Fruit fly (Drosophila melanogaster) whole organism, adult: ENCODE results near the gene CG11034.

ENCODE experiments used
- CG11617 ChIP-seq: fragments of 200-800 bp; sonication (Bioruptor generic); optimal IDR thresholded peaks from 2 replicates; lab custom pipeline; 2017; ENCODE audit warnings: mild to moderate bottlenecking, missing biosample characterization, missing genetic modification reagents, missing genetic modification characterization
- CG12768 ChIP-seq: fragments of 200-800 bp; sonication (Bioruptor generic); optimal IDR thresholded peaks from 2 replicates; lab custom pipeline; 2017; ENCODE audit warnings: missing biosample characterization, missing genetic modification characterization, mild to moderate bottlenecking, moderate library complexity, missing genetic modification reagents
- CG14711 ChIP-seq: fragments of 200-800 bp; sonication (Bioruptor generic); optimal IDR thresholded peaks from 2 replicates; lab custom pipeline; 2018; ENCODE audit warnings: missing biosample characterization, mild to moderate bottlenecking, missing genetic modification characterization, moderate library complexity
- CG1620 ChIP-seq: fragments of 200-800 bp; sonication (Bioruptor generic); optimal IDR thresholded peaks from 2 replicates; lab custom pipeline; 2016; ENCODE audit warnings: missing biosample characterization, missing genetic modification characterization
- CG33017 ChIP-seq: fragments of 200-800 bp; sonication (Bioruptor generic); optimal IDR thresholded peaks from 2 replicates; lab custom pipeline; 2018; ENCODE audit warnings: missing biosample characterization, mild to moderate bottlenecking, missing genetic modification characterization, moderate library complexity
- CG5204 ChIP-seq: fragments of 200-800 bp; sonication (Bioruptor generic); optimal IDR thresholded peaks from 2 replicates; lab custom pipeline; 2016; ENCODE audit warnings: missing biosample characterization, missing genetic modification characterization
- CG7045 ChIP-seq: fragments of 200-800 bp; sonication (Bioruptor generic); optimal IDR thresholded peaks from 2 replicates; lab custom pipeline; 2017; ENCODE audit warnings: missing biosample characterization, mild to moderate bottlenecking, missing genetic modification characterization
- CG7101 ChIP-seq: fragments of 200-800 bp; sonication (Bioruptor generic); optimal IDR thresholded peaks from 2 replicates; lab custom pipeline; 2018; ENCODE audit warnings: missing biosample characterization, mild to moderate bottlenecking, missing genetic modification characterization, moderate library complexity
- Clk ChIP-seq: fragments of 200-800 bp; sonication (Bioruptor generic); optimal IDR thresholded peaks from 2 replicates; lab custom pipeline; 2017; ENCODE audit warnings: missing biosample characterization, missing genetic modification characterization
- Crg-1 ChIP-seq: fragments of 200-800 bp; sonication (Bioruptor generic); optimal IDR thresholded peaks from 2 replicates; lab custom pipeline; 2016; ENCODE audit warnings: missing biosample characterization, missing genetic modification characterization
- Hr96 ChIP-seq: fragments of 200-800 bp; sonication (Bioruptor generic); optimal IDR thresholded peaks from 2 replicates; lab custom pipeline; 2016; ENCODE audit warnings: missing biosample characterization, missing genetic modification characterization
- Mnt ChIP-seq: fragments of 200-800 bp; sonication (Bioruptor generic); optimal IDR thresholded peaks from 2 replicates; lab custom pipeline; 2016; ENCODE audit warnings: missing biosample characterization, mild to moderate bottlenecking, missing genetic modification characterization
- bab1 ChIP-seq: fragments of 200-800 bp; sonication (Bioruptor generic); optimal IDR thresholded peaks from 3 replicates; lab custom pipeline; 2019; ENCODE audit warnings: missing biosample characterization, mild to moderate bottlenecking, missing genetic modification characterization, moderate library complexity
- cic ChIP-seq: fragments of 200-800 bp; sonication (Bioruptor generic); optimal IDR thresholded peaks from 2 replicates; lab custom pipeline; 2017; ENCODE audit warnings: missing biosample characterization, mild to moderate bottlenecking, missing genetic modification characterization, moderate library complexity
- cnc ChIP-seq, 2 experiments: fragments of >200 bp; optimal IDR thresholded peaks; 2 replicates each; lab custom pipeline; 2017
- kay ChIP-seq: fragments of 200-800 bp; sonication (Bioruptor generic); peaks from one replicate; lab custom pipeline; 2016; ENCODE audit warnings: missing biosample characterization, missing genetic modification characterization, borderline replicate concordance
- ovo ChIP-seq: fragments of 200-800 bp; sonication (Bioruptor generic); optimal IDR thresholded peaks from 2 replicates; lab custom pipeline; 2016; ENCODE audit warnings: missing biosample characterization, missing genetic modification characterization
- pad ChIP-seq: fragments of 200-800 bp; sonication (Bioruptor generic); optimal IDR thresholded peaks from 3 replicates; lab custom pipeline; 2017; ENCODE audit warnings: missing biosample characterization, missing genetic modification characterization, mild to moderate bottlenecking, moderate library complexity, missing genetic modification reagents
- tj ChIP-seq: fragments of 200-800 bp; sonication (Bioruptor generic); optimal IDR thresholded peaks from 3 replicates; lab custom pipeline; 2017; ENCODE audit warnings: missing biosample characterization, mild to moderate bottlenecking, missing genetic modification characterization, moderate library complexity
- toe ChIP-seq: fragments of 200-800 bp; sonication (Bioruptor generic); optimal IDR thresholded peaks from 2 replicates; lab custom pipeline; 2016; ENCODE audit warnings: missing biosample characterization, missing genetic modification characterization

CG11034 gene

DNA sequence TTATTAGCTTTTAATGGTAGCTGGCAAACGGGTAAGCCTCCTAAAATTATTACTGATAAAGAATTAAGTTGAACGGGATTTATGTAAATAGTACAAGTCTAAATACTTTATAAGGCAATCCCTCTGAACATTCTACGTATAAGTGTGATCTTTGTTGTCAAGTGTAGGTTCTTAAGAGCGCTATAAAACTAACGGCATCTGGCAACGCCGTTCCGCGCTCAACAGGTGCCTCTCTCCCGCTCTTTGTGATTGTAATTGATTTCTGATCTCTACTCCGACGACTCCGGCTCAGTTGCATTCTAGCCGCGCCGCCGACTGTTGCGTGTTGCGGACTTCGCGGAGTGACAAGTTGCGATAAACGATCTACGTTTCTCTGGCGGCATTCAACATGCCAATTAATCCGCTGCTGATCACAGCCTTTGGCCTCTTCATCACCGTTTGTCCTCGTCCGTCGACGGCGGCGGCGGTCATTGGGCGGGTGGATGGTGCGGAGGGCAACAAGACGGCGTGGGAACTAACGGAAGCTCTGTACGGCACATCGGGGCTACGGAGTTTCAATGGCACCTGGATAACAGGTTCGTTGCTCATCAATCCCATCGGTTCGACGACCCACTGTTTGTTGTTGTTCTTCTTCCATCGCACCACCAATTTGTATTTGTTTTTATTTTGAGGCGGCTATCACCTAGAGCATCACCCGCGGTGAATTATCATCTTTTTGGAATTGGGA, at the start of gene CG11034:
CG11034 (plus strand) TSS at position 305 of the 727 bp plus-strand sequence.
- TF ChIP-seq CG5204 (no peak), bab1 (GFP tag; lab: Kevin White, UChicago) (peak; percentile 17), CG7045 (GFP tag; lab: Kevin White, UChicago) (no peak), CG1620 (GFP tag; lab: Kevin White, UChicago) (no peak), CG33017 (no peak), cnc (optimal IDR thresholded peaks at IDR 0.05; lab: Kevin White, UChicago) (no peak), kay (GFP tag; lab: Kevin White, UChicago) (no peak), CG7101 (tag; lab: Kevin White, UChicago) (no peak), Mnt (GFP tag; lab: Kevin White, UChicago) (peak; percentile 21), Crg-1 (GFP tag; lab: Kevin White, UChicago) (no peak), Clk (GFP tag; lab: Kevin White, UChicago) (no peak), toe (GFP tag; lab: Kevin White, UChicago) (no peak), CG11617 (GFP tag; lab: Kevin White, UChicago) (no peak), Hr96 (GFP tag; lab: Kevin White, UChicago) (peak; percentile 11)

DNA sequence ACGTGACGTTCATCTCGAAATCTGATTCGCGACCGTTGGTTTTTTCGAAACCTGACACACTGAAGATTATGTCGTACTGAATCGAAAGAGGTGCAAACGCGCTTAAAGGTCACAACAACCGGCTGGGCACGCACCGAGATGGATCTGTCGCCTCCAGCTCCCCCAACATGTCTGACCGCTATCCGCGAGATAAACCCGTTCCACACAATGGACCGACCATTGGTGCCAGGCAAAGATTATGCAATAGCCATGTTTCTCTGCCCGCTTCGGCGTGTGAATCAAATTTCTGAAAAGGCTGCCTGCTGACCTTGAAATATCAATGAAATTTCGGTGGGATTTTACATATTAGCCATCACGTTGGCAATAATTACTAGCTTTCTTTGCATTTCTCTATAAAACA, 40.1 kb upstream of the CG11034 start:
- TF ChIP-seq CG33017 = no peak
- TF ChIP-seq Crg-1 (GFP tag; lab: Kevin White, UChicago) = no peak
- TF ChIP-seq CG14711 (tag; lab: Kevin White, UChicago) = no peak
- TF ChIP-seq CG12768 (GFP tag; lab: Kevin White, UChicago) = no peak
- no peak for TF ChIP-seq Mnt (GFP tag; lab: Kevin White, UChicago)
- no peak for TF ChIP-seq pad (GFP tag; lab: Kevin White, UChicago)
- no peak for TF ChIP-seq kay (GFP tag; lab: Kevin White, UChicago)
- no peak for TF ChIP-seq cnc (optimal IDR thresholded peaks at IDR 0.05; lab: Kevin White, UChicago)
- no peak for TF ChIP-seq toe (GFP tag; lab: Kevin White, UChicago)
- no peak for TF ChIP-seq CG1620 (GFP tag; lab: Kevin White, UChicago)

DNA sequence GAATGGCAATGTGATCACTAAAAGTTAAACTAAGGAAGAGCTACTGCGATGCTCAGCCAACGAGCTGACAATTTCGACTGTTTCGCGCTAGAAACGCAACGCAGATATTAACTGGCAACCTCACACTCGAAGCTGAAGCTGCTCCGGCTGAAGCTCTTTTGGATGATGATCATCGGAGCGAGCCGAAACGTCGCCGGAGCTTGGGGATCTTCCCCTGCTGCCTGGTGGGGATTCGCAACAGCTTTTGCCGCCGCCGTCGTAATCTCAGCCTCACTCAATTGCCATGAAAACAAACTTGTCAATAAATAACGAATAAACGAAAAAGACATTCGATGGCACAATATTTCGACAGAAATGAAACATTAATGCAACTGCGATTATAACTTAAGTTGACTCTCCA, 39.2 kb upstream of the CG11034 start, which contains the start of gene obst-E:
obst-E (minus strand) TSS at position 101 of the 400 bp plus-strand sequence.
- TF ChIP-seq kay (GFP tag; lab: Kevin White, UChicago) (no peak), CG12768 (GFP tag; lab: Kevin White, UChicago) (no peak), Crg-1 (GFP tag; lab: Kevin White, UChicago) (no peak), CG1620 (GFP tag; lab: Kevin White, UChicago) (no peak), Clk (GFP tag; lab: Kevin White, UChicago) (no peak), Mnt (GFP tag; lab: Kevin White, UChicago) (no peak), CG14711 (tag; lab: Kevin White, UChicago) (no peak)

DNA sequence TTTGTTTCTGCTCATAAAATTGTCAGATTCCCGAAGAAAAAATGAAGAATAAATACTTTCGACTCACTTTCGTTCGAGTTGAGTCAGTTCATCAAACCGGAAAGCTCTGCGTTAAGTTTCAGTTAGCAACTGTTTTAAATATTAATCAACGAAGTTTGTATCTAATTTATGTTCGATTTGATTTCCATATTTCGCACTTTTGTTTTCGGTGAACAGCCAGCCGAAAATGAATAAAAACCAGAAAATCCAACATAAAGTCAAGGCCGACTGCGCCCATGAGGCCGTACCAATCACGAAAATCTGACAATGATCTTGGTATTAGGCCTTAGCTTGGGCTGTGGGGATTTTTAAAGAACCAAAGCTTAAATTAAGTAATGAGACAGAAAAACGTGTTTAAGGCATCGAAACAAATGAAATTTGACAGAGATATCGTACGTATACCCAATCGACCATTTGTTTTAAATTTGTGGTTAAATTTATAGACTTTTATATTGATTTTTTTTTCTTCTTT, 38.6 kb upstream of the CG11034 start:
- TF ChIP-seq CG33017 = no peak
- no peak for TF ChIP-seq CG7045 (GFP tag; lab: Kevin White, UChicago)
- TF ChIP-seq Hr96 (GFP tag; lab: Kevin White, UChicago) = no peak
- TF ChIP-seq CG1620 (GFP tag; lab: Kevin White, UChicago) = no peak
- TF ChIP-seq CG14711 (tag; lab: Kevin White, UChicago) = no peak

DNA sequence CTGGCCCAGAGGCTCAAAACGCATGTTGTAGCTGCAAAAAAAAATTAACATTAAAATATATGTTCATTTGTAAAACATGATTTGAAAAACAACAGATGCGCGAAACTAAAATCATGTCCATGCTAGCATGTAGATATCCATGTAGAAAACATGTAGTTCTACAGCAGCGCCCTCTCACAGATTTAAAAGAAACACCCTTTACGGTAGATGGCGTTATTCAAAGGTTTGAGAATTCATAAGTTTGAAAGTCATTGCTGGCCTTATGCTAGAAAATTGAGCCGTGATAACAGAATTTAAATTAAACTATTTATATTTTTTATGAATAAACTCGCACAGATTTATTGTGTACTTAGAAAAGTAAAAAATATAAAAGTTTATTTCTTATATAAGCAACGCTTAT, 34.0 kb upstream of the CG11034 start:
- TF ChIP-seq CG14711 (tag; lab: Kevin White, UChicago) (no peak), CG12768 (GFP tag; lab: Kevin White, UChicago) (no peak), bab1 (GFP tag; lab: Kevin White, UChicago) (peak; percentile 9), CG11617 (GFP tag; lab: Kevin White, UChicago) (no peak), cnc (optimal IDR thresholded peaks at IDR 0.05; lab: Kevin White, UChicago) (no peak), CG1620 (GFP tag; lab: Kevin White, UChicago) (peak; percentile 15), Hr96 (GFP tag; lab: Kevin White, UChicago) (peak; percentile 8), Mnt (GFP tag; lab: Kevin White, UChicago) (no peak), pad (GFP tag; lab: Kevin White, UChicago) (no peak), CG5204 (peak; percentile 9), tj (no peak), ovo (GFP tag; lab: Kevin White, UChicago) (no peak)

DNA sequence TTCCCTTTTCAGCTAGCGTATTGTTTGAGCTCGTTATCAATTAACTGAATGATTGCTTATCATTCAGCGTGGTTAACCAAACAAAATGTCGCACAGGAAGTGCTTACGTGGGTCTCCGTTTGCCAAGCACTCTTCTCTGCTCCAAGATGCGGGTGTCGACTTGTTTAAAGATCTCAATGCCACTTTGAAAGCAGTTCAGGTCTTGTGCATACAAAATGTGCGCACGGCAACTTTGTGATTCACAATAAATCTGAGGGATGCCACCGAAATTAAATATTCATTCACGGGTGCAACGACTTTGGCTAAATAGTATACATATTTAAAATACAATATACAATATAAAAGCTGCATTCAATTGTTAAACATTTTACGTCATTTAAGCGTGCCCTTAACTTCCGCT, 32.9 kb upstream of the CG11034 start:
- TF ChIP-seq Crg-1 (GFP tag; lab: Kevin White, UChicago) = no peak
- TF ChIP-seq cic (GFP tag; lab: Kevin White, UChicago) = peak; percentile 12
- TF ChIP-seq toe (GFP tag; lab: Kevin White, UChicago) = no peak
- no peak for TF ChIP-seq cnc (optimal IDR thresholded peaks at IDR 0.05; lab: Kevin White, UChicago)
- no peak for TF ChIP-seq tj
- no peak for TF ChIP-seq CG1620 (GFP tag; lab: Kevin White, UChicago)
- no peak for TF ChIP-seq Hr96 (GFP tag; lab: Kevin White, UChicago)
